Worm (Caenorhabditis elegans) whole organism, L2 larva: Measurements from ENCODE around the gene srw-62.
A peak's percentile ranks its signal among the peaks of the same experiment; 100 is the strongest.

Experiments used
- Y55F3AM.14 ChIP-seq: fragments of 200-800 bp; sonication (Bioruptor generic); optimal IDR thresholded peaks from 2 replicates; lab custom pipeline; 2018; ENCODE audit warnings: mild to moderate bottlenecking, missing genetic modification characterization, missing compliant biosample characterization
- ZK546.5 ChIP-seq: sonication (generic microtip); optimal IDR thresholded peaks from 2 replicates; lab custom pipeline; 2017; ENCODE audit warnings: missing biosample characterization, missing genetic modification characterization
- ama-1 ChIP-seq: fragments of 150-350 bp; optimal IDR thresholded peaks from 2 replicates; lab custom pipeline; 2018; ENCODE audit warnings: inconsistent platforms
- crh-2 ChIP-seq: sonication (generic microtip); optimal IDR thresholded peaks from 2 replicates; lab custom pipeline; 2017; ENCODE audit warnings: missing biosample characterization, missing genetic modification characterization
- elt-3 ChIP-seq: sonication (generic microtip); optimal IDR thresholded peaks from 2 replicates; lab custom pipeline; 2017; ENCODE audit warnings: missing biosample characterization, missing genetic modification characterization
- gmeb-1 ChIP-seq: fragments of 150-350 bp; optimal IDR thresholded peaks from 2 replicates; lab custom pipeline; 2014; ENCODE audit warnings: missing biosample characterization, missing genetic modification characterization
- lin-11 ChIP-seq: fragments of 150-350 bp; sonication (generic microtip); optimal IDR thresholded peaks from 2 replicates; lab custom pipeline; 2014; ENCODE audit warnings: missing biosample characterization, missing genetic modification characterization, inconsistent platforms, mixed read lengths
- lin-13 ChIP-seq: fragments of 150-350 bp; optimal IDR thresholded peaks from 2 replicates; lab custom pipeline; 2014; ENCODE audit warnings: missing biosample characterization, missing genetic modification reagents, missing genetic modification characterization
- mdl-1 ChIP-seq, 2 experiments: fragments of 150-350 bp in 1 of 2; sonication (generic microtip) in 1 of 2; optimal IDR thresholded peaks; 2 replicates each; lab custom pipeline; 2017; ENCODE audit warnings: missing biosample characterization in 2 of 2, missing genetic modification characterization in 2 of 2
- nhr-12 ChIP-seq: fragments of 150-350 bp; optimal IDR thresholded peaks from 2 replicates; lab custom pipeline; 2014; ENCODE audit warnings: missing biosample characterization, missing genetic modification characterization
- nhr-23 ChIP-seq: fragments of 150-350 bp; optimal IDR thresholded peaks from 2 replicates; lab custom pipeline; 2014; ENCODE audit warnings: missing biosample characterization, missing genetic modification reagents, missing genetic modification characterization
- nhr-25 ChIP-seq: fragments of 150-350 bp; sonication (generic microtip); optimal IDR thresholded peaks from 3 replicates; lab custom pipeline; 2014; ENCODE audit warnings: missing biosample characterization, missing genetic modification characterization
- unc-39 ChIP-seq: fragments of 150-350 bp; optimal IDR thresholded peaks from 2 replicates; lab custom pipeline; 2014; ENCODE audit warnings: missing biosample characterization, missing genetic modification characterization
- unc-62 ChIP-seq: fragments of 150-350 bp; optimal IDR thresholded peaks from 2 replicates; lab custom pipeline; 2014; ENCODE audit warnings: missing biosample characterization, missing genetic modification reagents, missing genetic modification characterization

ce11 chrII:7792514-7792913 lies 32.7 kb upstream of the srw-62 start:
- no peak for TF ChIP-seq ama-1 (lab: Kevin White, UChicago)
- TF ChIP-seq nhr-12 (tag; lab: Kevin White, UChicago): no peak
- TF ChIP-seq lin-11 (tag; lab: Kevin White, UChicago): no peak
- no peak for TF ChIP-seq unc-39 (tag; lab: Kevin White, UChicago)
- TF ChIP-seq crh-2: no peak
- no peak for TF ChIP-seq unc-62 (GFP tag; lab: Kevin White, UChicago)
- no peak for TF ChIP-seq nhr-23 (tag; lab: Kevin White, UChicago)
- no peak for TF ChIP-seq lin-13 (GFP tag; lab: Kevin White, UChicago)
- no peak for TF ChIP-seq gmeb-1
- no peak for TF ChIP-seq mdl-1 (tag; optimal IDR thresholded peaks at IDR 0.05; lab: Kevin White, UChicago)
- TF ChIP-seq nhr-25 (tag; lab: Kevin White, UChicago): peak; percentile 32
- no peak for TF ChIP-seq ZK546.5 (tag; lab: Kevin White, UChicago)
- no peak for TF ChIP-seq elt-3 (tag; lab: Kevin White, UChicago)
- no peak for TF ChIP-seq Y55F3AM.14
